Fruit fly (Drosophila melanogaster): ENCODE results near the gene lft.

lft gene

dm6 chr2L:10413251-10414127 is 49.2 kb downstream of the lft start, which contains the start of the genes CG5355 and Klp31E (continued):
- TF ChIP-seq disco-r (GFP tag; optimal IDR thresholded peaks at IDR 0.05) (peak; percentile 5), ken (GFP tag; IDR thresholded peaks at IDR 0.05) (peak; percentile 52; the same call in 1 of the 3 replicates), Optix (GFP tag; IDR thresholded peaks at IDR 0.05) (no peak), Usf (GFP tag; optimal IDR thresholded peaks at IDR 0.05) (peak; percentile 71), Ets97D (GFP tag; optimal IDR thresholded peaks at IDR 0.05) (peak; percentile 15), dysf (GFP tag; IDR thresholded peaks at IDR 0.05) (peak; percentile 61; the same call in 2 of the 3 replicates), inv (GFP tag; IDR thresholded peaks at IDR 0.05; ENCODE audit: partially characterized antibody) (peak; percentile 57), Camta (GFP tag; optimal IDR thresholded peaks at IDR 0.05) (no peak), ATbp (GFP tag; optimal IDR thresholded peaks at IDR 0.05) (no peak), Asciz (GFP tag; optimal IDR thresholded peaks at IDR 0.05) (peak; percentile 64), CG11504 (tag; optimal IDR thresholded peaks at IDR 0.05) (peak; percentile 79), ac (GFP tag; optimal IDR thresholded peaks at IDR 0.05) (peak; percentile 15), Xbp1 (GFP tag; optimal IDR thresholded peaks at IDR 0.05) (peak; percentile 71), CG2678 (tag; optimal IDR thresholded peaks at IDR 0.05) (no peak), cato (GFP tag; optimal IDR thresholded peaks at IDR 0.05; ENCODE audit: borderline replicate concordance) (peak; percentile 49), slou (GFP tag; optimal IDR thresholded peaks at IDR 0.05) (peak; percentile 12), CG17912 (GFP tag; optimal IDR thresholded peaks at IDR 0.05) (no peak), hth (optimal IDR thresholded peaks at IDR 0.05) (no peak), CG8924 (tag; optimal IDR thresholded peaks at IDR 0.05) (peak; percentile 76), BtbVII (GFP tag; optimal IDR thresholded peaks at IDR 0.05) (peak; percentile 56), zfh2 (GFP tag; optimal IDR thresholded peaks at IDR 0.05) (peak; percentile 56), CG6854 (GFP tag; optimal IDR thresholded peaks at IDR 0.05) (no peak), CG31441 (GFP tag; IDR thresholded peaks at IDR 0.05) (no peak), CG7963 (GFP tag; IDR thresholded peaks at IDR 0.05; ENCODE audit: partially characterized antibody) (peak; percentile 49; the same call in 1 of the 3 replicates), Max (GFP tag; optimal IDR thresholded peaks at IDR 0.05) (peak; percentile 28), ranshi (GFP tag; IDR thresholded peaks at IDR 0.05) (0 out of 2 replicates have a peak, but pooled peaks have one; percentile 44), CG2129 (GFP tag; IDR thresholded peaks at IDR 0.05; ENCODE audit: partially characterized antibody) (no peak; the same call in 1 of the 2 replicates), ftz-f1 (GFP tag; optimal IDR thresholded peaks at IDR 0.05) (no peak), nmo (GFP tag; optimal IDR thresholded peaks at IDR 0.05) (peak; percentile 87), Pdp1 (GFP tag; optimal IDR thresholded peaks at IDR 0.05) (peak in 1 of 2 experiments; percentile 62), Bteb2 (GFP tag; optimal IDR thresholded peaks at IDR 0.05) (peak; percentile 6), CG15601 (tag; optimal IDR thresholded peaks at IDR 0.05) (peak; percentile 73), CG2202 (tag; optimal IDR thresholded peaks at IDR 0.05) (peak; percentile 12), pzg (GFP tag; optimal IDR thresholded peaks at IDR 0.05) (peak; percentile 61), CG6683 (GFP tag; optimal IDR thresholded peaks at IDR 0.05) (no peak), CG4404 (GFP tag; IDR thresholded peaks at IDR 0.05) (no peak; the same call in 1 of the 2 replicates), CG7987 (GFP tag; optimal IDR thresholded peaks at IDR 0.05) (no peak), Mrtf (GFP tag; IDR thresholded peaks at IDR 0.05) (no peak; the same call in 2 of the 3 replicates), gro (GFP tag; optimal IDR thresholded peaks at IDR 0.05) (no peak), CG17186 (GFP tag; optimal IDR thresholded peaks at IDR 0.05) (no peak), dimm (GFP tag; IDR thresholded peaks at IDR 0.05) (no peak), gsb (GFP tag; IDR thresholded peaks at IDR 0.05) (no peak), Sox102F (GFP tag; optimal IDR thresholded peaks at IDR 0.05) (no peak), danr (GFP tag; IDR thresholded peaks at IDR 0.05) (no peak), tll (GFP tag; optimal IDR thresholded peaks at IDR 0.05) (no peak), CG10431 (GFP tag; optimal IDR thresholded peaks at IDR 0.05) (peak; percentile 46), D19B (GFP tag; optimal IDR thresholded peaks at IDR 0.05) (peak; percentile 38), CG10147 (GFP tag; optimal IDR thresholded peaks at IDR 0.05) (peak; percentile 63)

All from whole organism, embryonic.